Worm (Caenorhabditis elegans) whole organism, young adult: ENCODE measurements around the gene zig-4.

Source experiments
- C06A6.2 ChIP-seq: fragments of 200-800 bp; sonication (Bioruptor generic); conservative IDR thresholded peaks from 2 replicates; pipeline ENCODE4 v1.3.6; 2022; ENCODE audit warnings: missing genetic modification characterization, missing compliant biosample characterization
- T26A5.8 ChIP-seq: sonication (generic microtip); optimal IDR thresholded peaks from 2 replicates; lab custom pipeline; 2016; ENCODE audit warnings: missing genetic modification characterization, missing compliant biosample characterization
- lag-1 ChIP-seq: fragments of 200-800 bp; sonication (Bioruptor generic); IDR thresholded peaks from 2 replicates; pipeline ENCODE4 v1.3.6; 2022; ENCODE audit warnings: missing genetic modification reagents, missing genetic modification characterization, missing compliant biosample characterization
- lir-1 ChIP-seq: fragments of 200-800 bp; sonication (Bioruptor generic); conservative IDR thresholded peaks from 2 replicates; pipeline ENCODE4 v1.3.6; 2022; ENCODE audit warnings: missing genetic modification reagents, missing genetic modification characterization, missing compliant biosample characterization

- TF ChIP-seq lag-1 (GFP tag; lab: Robert Waterston, UW): no peak
- no peak for TF ChIP-seq lir-1 (GFP tag; lab: Robert Waterston, UW)
- TF ChIP-seq C06A6.2 (GFP tag; lab: Robert Waterston, UW): no peak
- no peak for TF ChIP-seq T26A5.8 (tag; lab: Kevin White, UChicago)
These were observed 27.1 kb upstream of the zig-4 start for ce11 chrX:7898131-7898530.
